Worm (Caenorhabditis elegans): ENCODE data around the gene aly-3.

The aly-3 gene

DNA sequence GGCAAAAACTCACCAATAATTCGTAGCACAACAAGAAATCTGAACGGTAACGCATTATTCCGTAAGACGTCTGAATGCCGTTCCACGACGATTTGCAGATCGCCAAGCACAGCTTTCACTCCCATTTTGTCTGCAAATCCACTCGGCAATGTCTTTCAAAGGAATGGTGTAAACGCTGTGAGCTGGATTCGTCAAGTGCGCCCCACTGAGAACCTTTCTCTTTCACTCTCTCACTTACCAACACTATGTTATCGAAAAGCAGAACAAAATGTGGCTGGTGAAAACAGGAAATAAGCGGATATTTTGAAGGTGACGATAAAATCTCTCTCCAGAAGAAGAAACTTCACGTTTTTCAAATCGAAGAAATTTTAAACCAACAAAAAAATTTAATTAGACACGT lies 34.2 kb upstream of the aly-3 start:
- TF ChIP-seq nhr-129 (tag; optimal IDR thresholded peaks at IDR 0.05) (peak; percentile 94), crh-2 (tag; optimal IDR thresholded peaks at IDR 0.05) (peak; percentile 80), nhr-25 (tag; optimal IDR thresholded peaks at IDR 0.05) (peak; percentile 32), lin-13 (GFP tag; optimal IDR thresholded peaks at IDR 0.05) (peak; percentile 15), unc-55 (GFP tag; optimal IDR thresholded peaks at IDR 0.05) (peak; percentile 75), nhr-6 (tag; optimal IDR thresholded peaks at IDR 0.05) (no peak), lsy-2 (tag; optimal IDR thresholded peaks at IDR 0.05) (peak in 1 of 2 experiments; percentile 48), Y55F3AM.14 (GFP tag; optimal IDR thresholded peaks at IDR 0.05) (peak; percentile 0), blmp-1 (tag; optimal IDR thresholded peaks at IDR 0.05; ENCODE audit: insufficient read depth) (peak; percentile 65), ztf-4 (tag; optimal IDR thresholded peaks at IDR 0.05) (no peak), gmeb-1 (tag; optimal IDR thresholded peaks at IDR 0.05) (no peak), lin-39 (tag; optimal IDR thresholded peaks at IDR 0.05) (no peak), nhr-77 (tag; optimal IDR thresholded peaks at IDR 0.05) (no peak), sem-4 (tag; optimal IDR thresholded peaks at IDR 0.05) (peak; percentile 13), ceh-82 (tag; optimal IDR thresholded peaks at IDR 0.05) (no peak), C34F6.9 (tag; optimal IDR thresholded peaks at IDR 0.05) (peak; percentile 61)

DNA sequence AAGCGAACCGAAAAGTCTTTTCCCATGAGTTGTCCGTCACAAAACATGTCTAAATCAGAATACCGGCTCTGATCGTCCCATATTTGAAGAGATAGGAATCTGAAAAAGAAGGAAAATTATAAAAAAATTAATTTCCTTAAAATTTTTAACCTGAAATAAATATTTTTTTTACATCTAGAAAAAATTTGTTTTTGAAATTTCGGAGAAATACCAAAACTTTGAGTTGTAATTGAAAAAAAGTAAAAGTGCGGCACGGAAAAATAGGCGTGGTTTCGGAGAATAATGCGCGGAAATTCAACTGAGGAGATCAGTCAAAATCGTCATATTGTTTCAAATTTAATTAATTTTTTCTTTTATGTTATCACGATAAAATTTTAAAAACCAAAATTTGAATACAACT lies 33.5 kb upstream of the aly-3 start, which contains the start of gene F11A10.6:
TSS of gene F11A10.6 (minus strand) at position 101 of the 400 bp plus-strand sequence.
- TF ChIP-seq ZK546.5 (tag; optimal IDR thresholded peaks at IDR 0.05), result no peak
- no peak for TF ChIP-seq lin-13 (GFP tag; optimal IDR thresholded peaks at IDR 0.05)
- TF ChIP-seq nhr-25 (tag; optimal IDR thresholded peaks at IDR 0.05), result no peak
- TF ChIP-seq peb-1 (tag; optimal IDR thresholded peaks at IDR 0.05), result no peak
- no peak for TF ChIP-seq ceh-16 (tag; optimal IDR thresholded peaks at IDR 0.05)
- no peak for TF ChIP-seq skn-1 (tag; optimal IDR thresholded peaks at IDR 0.05)
- TF ChIP-seq ama-1 (optimal IDR thresholded peaks at IDR 0.05), result no peak
- no peak for TF ChIP-seq blmp-1 (tag; optimal IDR thresholded peaks at IDR 0.05; ENCODE audit: insufficient read depth)
- no peak for TF ChIP-seq sma-3 (GFP tag; optimal IDR thresholded peaks at IDR 0.05)
- TF ChIP-seq gmeb-1 (tag; optimal IDR thresholded peaks at IDR 0.05), result no peak
- no peak for TF ChIP-seq elt-1 (tag; optimal IDR thresholded peaks at IDR 0.05)
- no peak for TF ChIP-seq unc-62 (GFP tag; optimal IDR thresholded peaks at IDR 0.05)
- no peak for TF ChIP-seq R02D3.7 (tag; optimal IDR thresholded peaks at IDR 0.05)
- no peak for TF ChIP-seq unc-55 (GFP tag; optimal IDR thresholded peaks at IDR 0.05)
- no peak for TF ChIP-seq lin-39 (tag; optimal IDR thresholded peaks at IDR 0.05)
- TF ChIP-seq ztf-4 (tag; optimal IDR thresholded peaks at IDR 0.05), result no peak
- no peak for TF ChIP-seq nhr-21 (tag; optimal IDR thresholded peaks at IDR 0.05)
- no peak for TF ChIP-seq mab-5 (tag; optimal IDR thresholded peaks at IDR 0.05)
- no peak for TF ChIP-seq lin-11 (tag; optimal IDR thresholded peaks at IDR 0.05)
- no peak for TF ChIP-seq nhr-10 (tag; optimal IDR thresholded peaks at IDR 0.05)

DNA sequence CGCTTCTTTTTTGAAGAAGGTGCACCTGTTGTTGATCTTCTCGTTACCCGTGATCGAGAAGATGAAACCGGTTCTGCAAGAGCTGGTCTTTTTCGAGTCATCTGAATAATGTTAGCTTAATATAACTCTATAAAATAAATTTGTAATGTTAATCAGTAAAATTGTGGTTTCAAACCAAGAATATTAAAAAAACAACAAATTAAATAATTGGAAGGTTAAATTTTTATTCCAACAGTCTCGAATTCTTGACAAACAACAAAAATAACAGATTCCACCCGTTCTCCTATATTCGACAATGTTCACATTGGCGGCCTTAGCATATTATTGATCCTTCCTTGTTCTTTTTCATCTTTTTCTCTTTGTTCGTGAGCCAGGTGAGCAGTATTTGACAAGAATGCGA lies 31.0 kb upstream of the aly-3 start, which contains the start of gene mig-32:
TSS of gene mig-32 (minus strand) at position 101 of the 400 bp plus-strand sequence.
- no peak for TF ChIP-seq sma-9 (GFP tag; optimal IDR thresholded peaks at IDR 0.05)
- TF ChIP-seq sma-9 (tag; optimal IDR thresholded peaks at IDR 0.05), result no peak
- no peak for TF ChIP-seq ceh-82 (tag; optimal IDR thresholded peaks at IDR 0.05)
- TF ChIP-seq nhr-129 (tag; optimal IDR thresholded peaks at IDR 0.05), result no peak
- no peak for TF ChIP-seq R02D3.7 (tag; optimal IDR thresholded peaks at IDR 0.05)
- no peak for TF ChIP-seq ztf-11 (tag; optimal IDR thresholded peaks at IDR 0.05)
- no peak for TF ChIP-seq lin-39 (tag; optimal IDR thresholded peaks at IDR 0.05)
- TF ChIP-seq ztf-4 (tag; optimal IDR thresholded peaks at IDR 0.05), result no peak
- no peak for TF ChIP-seq fos-1 (tag; optimal IDR thresholded peaks at IDR 0.05)
- TF ChIP-seq nhr-25 (tag; optimal IDR thresholded peaks at IDR 0.05), result no peak
- no peak for TF ChIP-seq nhr-12 (tag; optimal IDR thresholded peaks at IDR 0.05)
- no peak for TF ChIP-seq mab-5 (tag; optimal IDR thresholded peaks at IDR 0.05)
- TF ChIP-seq nhr-10 (tag; optimal IDR thresholded peaks at IDR 0.05), result no peak
- no peak for TF ChIP-seq F13H6.1 (tag; optimal IDR thresholded peaks at IDR 0.05)
- TF ChIP-seq nhr-77 (tag; optimal IDR thresholded peaks at IDR 0.05), result no peak

DNA sequence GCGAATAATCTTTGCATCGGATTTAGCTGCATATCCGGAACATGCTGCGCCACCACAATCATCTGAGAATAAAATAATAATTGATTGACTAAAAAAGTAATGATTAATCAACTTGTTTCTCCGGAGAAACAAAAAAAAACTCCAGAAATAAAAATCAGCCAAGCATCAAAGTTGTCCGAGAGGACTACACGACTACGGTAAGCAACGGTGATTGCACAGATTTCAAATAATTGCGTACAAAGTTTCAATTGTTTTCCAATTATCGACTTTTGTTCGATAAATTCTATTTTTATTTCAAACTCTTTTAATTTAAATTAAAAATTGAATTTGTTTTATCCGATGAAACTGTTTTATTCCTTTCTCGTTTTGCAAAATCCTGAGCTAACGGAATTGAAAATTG lies 29.7 kb upstream of the aly-3 start, which contains the start of gene cpsf-4:
TSS of gene cpsf-4 (minus strand) at position 62 of the 400 bp plus-strand sequence.
- TF ChIP-seq lin-13 (GFP tag; optimal IDR thresholded peaks at IDR 0.05) (no peak), lsy-2 (tag; optimal IDR thresholded peaks at IDR 0.05) (peak in 1 of 2 experiments; percentile 72), mbf-1 (tag; optimal IDR thresholded peaks at IDR 0.05) (no peak), unc-55 (GFP tag; optimal IDR thresholded peaks at IDR 0.05) (peak; percentile 20), ztf-4 (tag; optimal IDR thresholded peaks at IDR 0.05) (no peak)

All from whole organism, L2 larva.